Worm (Caenorhabditis elegans) whole organism, L4 larva: ENCODE data around the gene cee-1.

Experiments
- D1046.2 ChIP-seq: fragments of 200-800 bp; sonication (Bioruptor generic); IDR thresholded peaks from 2 replicates; pipeline ENCODE4 v1.3.6; 2022; ENCODE audit warnings: missing genetic modification characterization, missing compliant biosample characterization
- F10B5.3 ChIP-seq: sonication (generic microtip); optimal IDR thresholded peaks from 2 replicates; lab custom pipeline; 2016; ENCODE audit warnings: mild to moderate bottlenecking, missing genetic modification characterization, missing compliant biosample characterization
- F37D6.2 ChIP-seq: sonication (generic microtip); optimal IDR thresholded peaks from 2 replicates; lab custom pipeline; 2016; ENCODE audit warnings: mild to moderate bottlenecking, missing genetic modification characterization, missing compliant biosample characterization
- T26A8.4 ChIP-seq: fragments of 200-800 bp; sonication (Bioruptor generic); IDR thresholded peaks from 2 replicates; pipeline ENCODE4 v1.3.6; 2022; ENCODE audit warnings: missing genetic modification characterization, missing compliant biosample characterization
- Y105C5A.15 ChIP-seq: fragments of 200-800 bp; sonication (Bioruptor generic); IDR thresholded peaks from 2 replicates; pipeline ENCODE4 v1.3.6; 2022; ENCODE audit warnings: missing genetic modification characterization, missing compliant biosample characterization
- Y48G9A.11 ChIP-seq: fragments of 200-800 bp; sonication (Bioruptor generic); IDR thresholded peaks from 2 replicates; pipeline ENCODE4 v1.3.6; 2022; ENCODE audit warnings: missing genetic modification reagents, missing genetic modification characterization, missing compliant biosample characterization
- ZK546.5 ChIP-seq, 2 experiments: sonication (generic microtip); optimal IDR thresholded peaks; 2 replicates each; lab custom pipeline; 2017; ENCODE audit warnings: missing biosample characterization in 2 of 2, missing genetic modification characterization in 2 of 2
- aly-2 ChIP-seq: sonication (generic microtip); optimal IDR thresholded peaks from 2 replicates; lab custom pipeline; 2018; ENCODE audit warnings: missing biosample characterization, missing genetic modification characterization
- attf-4 ChIP-seq: sonication (generic microtip); optimal IDR thresholded peaks from 3 replicates; lab custom pipeline; 2017; ENCODE audit warnings: missing biosample characterization, missing genetic modification characterization
- ceh-28 ChIP-seq: fragments of 150-350 bp; optimal IDR thresholded peaks from 2 replicates; lab custom pipeline; 2014; ENCODE audit warnings: missing biosample characterization, missing genetic modification reagents, missing genetic modification characterization
- ceh-62 ChIP-seq: sonication (generic microtip); optimal IDR thresholded peaks from 2 replicates; lab custom pipeline; 2017; ENCODE audit warnings: missing biosample characterization, missing genetic modification characterization
- ces-1 ChIP-seq: fragments of 150-350 bp; sonication (generic microtip); optimal IDR thresholded peaks from 4 replicates; lab custom pipeline; 2014; ENCODE audit warnings: missing biosample characterization, missing genetic modification reagents, missing genetic modification characterization
- cey-2 ChIP-seq: sonication (generic microtip); optimal IDR thresholded peaks from 3 replicates; lab custom pipeline; 2017; ENCODE audit warnings: missing genetic modification characterization, mild to moderate bottlenecking, missing compliant biosample characterization, antibody characterized with exemption, borderline replicate concordance; ENCODE audit not compliant: insufficient read depth
- ctbp-1 ChIP-seq: fragments of 200-800 bp; sonication (Bioruptor generic); IDR thresholded peaks from 2 replicates; pipeline ENCODE4 v1.3.6; 2022; ENCODE audit warnings: missing genetic modification reagents, missing genetic modification characterization, missing compliant biosample characterization
- daf-12 ChIP-seq: fragments of 150-350 bp; optimal IDR thresholded peaks from 2 replicates; lab custom pipeline; 2014; ENCODE audit warnings: missing biosample characterization, missing genetic modification reagents, missing genetic modification characterization
- daf-8 ChIP-seq: fragments of 200-800 bp; sonication (Bioruptor generic); IDR thresholded peaks from 2 replicates; pipeline ENCODE4 v1.3.6; 2022; ENCODE audit warnings: missing genetic modification characterization, missing compliant biosample characterization
- dmd-9 ChIP-seq: fragments of 200-800 bp; sonication (Bioruptor generic); IDR thresholded peaks from 2 replicates; pipeline ENCODE4 v1.3.6; 2022; ENCODE audit warnings: missing genetic modification reagents, missing genetic modification characterization, missing compliant biosample characterization
- duxl-1 ChIP-seq: sonication (generic microtip); optimal IDR thresholded peaks from 2 replicates; lab custom pipeline; 2016; ENCODE audit warnings: mild to moderate bottlenecking, missing genetic modification characterization, moderate library complexity, missing compliant biosample characterization; ENCODE audit not compliant: poor library complexity
- egl-27 ChIP-seq: sonication (generic microtip); optimal IDR thresholded peaks from 3 replicates; lab custom pipeline; 2017; ENCODE audit warnings: missing biosample characterization, missing genetic modification reagents, missing genetic modification characterization
- hmg-1.1 ChIP-seq: fragments of 200-800 bp; sonication (Bioruptor generic); IDR thresholded peaks from 2 replicates; pipeline ENCODE4 v1.3.6; 2022; ENCODE audit warnings: missing genetic modification reagents, missing genetic modification characterization, missing compliant biosample characterization
- lim-7 ChIP-seq: fragments of 200-800 bp; sonication (Bioruptor generic); IDR thresholded peaks from 2 replicates; pipeline ENCODE4 v1.3.6; 2022; ENCODE audit warnings: missing genetic modification characterization, missing compliant biosample characterization
- lin-13 ChIP-seq: fragments of 150-350 bp; optimal IDR thresholded peaks from 2 replicates; lab custom pipeline; 2014; ENCODE audit warnings: missing biosample characterization, missing genetic modification reagents, missing genetic modification characterization
- lin-15B ChIP-seq: fragments of 150-350 bp; sonication (generic microtip); optimal IDR thresholded peaks from 3 replicates; lab custom pipeline; 2014; ENCODE audit warnings: missing biosample characterization, missing genetic modification characterization
- lin-29 ChIP-seq: fragments of 200-800 bp; sonication (Bioruptor generic); IDR thresholded peaks from 2 replicates; pipeline ENCODE4 v1.3.6; 2022; ENCODE audit warnings: missing genetic modification reagents, missing genetic modification characterization, missing compliant biosample characterization
- lin-39 ChIP-seq: fragments of 150-350 bp; optimal IDR thresholded peaks from 2 replicates; lab custom pipeline; 2014; ENCODE audit warnings: missing biosample characterization, missing genetic modification reagents, missing genetic modification characterization
- lir-3 ChIP-seq: sonication (generic microtip); optimal IDR thresholded peaks from 2 replicates; lab custom pipeline; 2016; ENCODE audit warnings: mild to moderate bottlenecking, missing genetic modification characterization, missing compliant biosample characterization
- lsy-2 ChIP-seq, 2 experiments: fragments of 150-350 bp in 1 of 2; sonication (generic microtip) in 1 of 2; optimal IDR thresholded peaks; 2 replicates each; lab custom pipeline; 2014 to 2017; ENCODE audit warnings: missing biosample characterization in 2 of 2, missing genetic modification characterization in 2 of 2
- madf-9 ChIP-seq: fragments of 200-800 bp; sonication (Bioruptor generic); conservative IDR thresholded peaks from 2 replicates; pipeline ENCODE4 v1.3.6; 2022; ENCODE audit warnings: missing genetic modification reagents, missing genetic modification characterization, missing compliant biosample characterization
- mdl-1 ChIP-seq, 2 experiments: fragments of 150-350 bp in 1 of 2; sonication (generic microtip) in 1 of 2; optimal IDR thresholded peaks; 2 replicates each; lab custom pipeline; 2014 to 2017; ENCODE audit warnings: missing biosample characterization in 2 of 2, missing genetic modification characterization in 2 of 2
- mdt-29 ChIP-seq: fragments of 200-800 bp; sonication (Bioruptor generic); IDR thresholded peaks from 2 replicates; pipeline ENCODE4 v1.3.6; 2022; ENCODE audit warnings: missing genetic modification reagents, missing genetic modification characterization, missing compliant biosample characterization
- mxl-2 ChIP-seq: fragments of 200-800 bp; sonication (Bioruptor generic); conservative IDR thresholded peaks from 2 replicates; pipeline ENCODE4 v1.3.6; 2022; ENCODE audit warnings: missing genetic modification reagents, missing genetic modification characterization, missing compliant biosample characterization
- nhr-25 ChIP-seq: sonication (generic microtip); optimal IDR thresholded peaks from 2 replicates; lab custom pipeline; 2017; ENCODE audit warnings: missing genetic modification characterization, mild to moderate bottlenecking, missing compliant biosample characterization, antibody characterized with exemption, moderate library complexity, borderline replicate concordance; ENCODE audit not compliant: insufficient read depth
- nhr-42 ChIP-seq: fragments of 200-800 bp; sonication (Bioruptor generic); IDR thresholded peaks from 2 replicates; pipeline ENCODE4 v1.3.6; 2022; ENCODE audit warnings: missing genetic modification characterization, missing compliant biosample characterization
- nhr-76 ChIP-seq: fragments of 150-350 bp; optimal IDR thresholded peaks from 2 replicates; lab custom pipeline; 2014; ENCODE audit warnings: missing biosample characterization, missing genetic modification characterization
- pha-4 ChIP-seq, 2 experiments: fragments of 150-350 bp in 1 of 2; fragments of 200-800 bp in 1 of 2; sonication (Bioruptor generic) in 1 of 2; IDR thresholded peaks in 1 of 2; optimal IDR thresholded peaks in 1 of 2; 2 replicates each; pipeline versions ENCODE4 v1.3.6 to Lab custom; 2014 to 2022; ENCODE audit warnings: missing genetic modification characterization in 2 of 2, missing genetic modification reagents in 2 of 2, missing biosample characterization in 1 of 2, missing compliant biosample characterization in 1 of 2
- pqm-1 ChIP-seq: sonication (generic microtip); optimal IDR thresholded peaks from 2 replicates; lab custom pipeline; 2017; ENCODE audit warnings: missing biosample characterization, missing genetic modification characterization
- rbr-2 ChIP-seq: sonication (generic microtip); optimal IDR thresholded peaks from 2 replicates; lab custom pipeline; 2016; ENCODE audit warnings: missing genotype, missing genetic modification characterization, missing compliant biosample characterization
- saeg-2 ChIP-seq: fragments of 200-800 bp; sonication (Bioruptor generic); IDR thresholded peaks from 2 replicates; pipeline ENCODE4 v1.3.6; 2022; ENCODE audit warnings: missing genetic modification reagents, missing genetic modification characterization, missing compliant biosample characterization
- set-16 ChIP-seq: fragments of 200-800 bp; sonication (Bioruptor generic); IDR thresholded peaks from 2 replicates; pipeline ENCODE4 v1.3.6; 2022; ENCODE audit warnings: missing genetic modification reagents, missing genetic modification characterization, missing compliant biosample characterization
- skn-1 ChIP-seq: fragments of 150-350 bp; optimal IDR thresholded peaks from 2 replicates; lab custom pipeline; 2014; ENCODE audit warnings: missing biosample characterization, missing genetic modification characterization
- snpc-4 ChIP-seq: fragments of 150-350 bp; optimal IDR thresholded peaks from 2 replicates; lab custom pipeline; 2014; ENCODE audit warnings: missing biosample characterization, missing genetic modification characterization
- spr-1 ChIP-seq: sonication (generic microtip); optimal IDR thresholded peaks from 2 replicates; lab custom pipeline; 2016; ENCODE audit warnings: mild to moderate bottlenecking, missing genetic modification characterization, missing compliant biosample characterization
- spr-3 ChIP-seq: fragments of 200-800 bp; sonication (Bioruptor generic); optimal IDR thresholded peaks from 2 replicates; lab custom pipeline; 2018; ENCODE audit warnings: mild to moderate bottlenecking, missing genetic modification characterization, missing compliant biosample characterization
- tag-97 ChIP-seq: fragments of 200-800 bp; sonication (Bioruptor generic); IDR thresholded peaks from 2 replicates; pipeline ENCODE4 v1.3.6; 2022; ENCODE audit warnings: missing genetic modification characterization, missing compliant biosample characterization
- unc-130 ChIP-seq: sonication (generic microtip); optimal IDR thresholded peaks from 2 replicates; lab custom pipeline; 2016; ENCODE audit warnings: missing genetic modification reagents, missing genetic modification characterization, missing compliant biosample characterization
- unc-39 ChIP-seq: sonication (generic microtip); optimal IDR thresholded peaks from 2 replicates; lab custom pipeline; 2017; ENCODE audit warnings: missing biosample characterization, missing genetic modification characterization
- zfp-2 ChIP-seq: sonication (generic microtip); optimal IDR thresholded peaks from 2 replicates; lab custom pipeline; 2016; ENCODE audit warnings: mild to moderate bottlenecking, missing genetic modification characterization, missing compliant biosample characterization
- zfp-3 ChIP-seq: fragments of 200-800 bp; sonication (Bioruptor generic); conservative IDR thresholded peaks from 2 replicates; pipeline ENCODE4 v1.3.6; 2022; ENCODE audit warnings: missing genetic modification reagents, missing genetic modification characterization, missing compliant biosample characterization
- zip-11 ChIP-seq: fragments of 200-800 bp; sonication (Bioruptor generic); IDR thresholded peaks from 2 replicates; pipeline ENCODE4 v1.3.6; 2022; ENCODE audit warnings: missing genetic modification characterization, missing compliant biosample characterization
- ztf-11 ChIP-seq: fragments of 150-350 bp; optimal IDR thresholded peaks from 2 replicates; lab custom pipeline; 2014; ENCODE audit warnings: missing biosample characterization, missing genetic modification characterization
- ztf-7 ChIP-seq: fragments of 150-350 bp; optimal IDR thresholded peaks from 2 replicates; lab custom pipeline; 2014; ENCODE audit warnings: missing biosample characterization, missing genetic modification characterization

cee-1 gene

DNA sequence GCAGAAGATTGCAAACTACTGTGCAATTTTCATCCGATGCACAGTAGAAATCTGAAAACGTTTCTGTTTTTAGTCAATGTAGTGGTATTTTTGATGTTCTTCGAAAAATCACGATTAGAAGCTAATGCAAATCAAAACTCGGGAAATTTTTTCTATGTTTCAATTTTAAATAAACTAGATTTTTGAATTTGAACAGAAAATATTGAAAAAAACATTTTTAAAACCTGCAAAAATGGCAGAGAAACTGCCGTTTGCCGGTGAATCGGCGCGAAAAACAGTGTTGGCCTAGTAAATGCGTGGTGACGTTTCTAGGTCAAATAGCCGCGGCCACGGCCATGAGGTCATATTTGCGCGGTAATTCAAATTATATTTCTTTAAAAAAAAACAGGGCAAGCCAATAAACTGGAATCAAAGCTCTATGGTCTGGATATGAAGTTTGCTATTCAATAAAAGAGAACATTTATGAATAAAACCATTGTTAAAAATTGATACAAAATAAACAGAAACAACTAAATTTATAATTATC lies 17.7 kb downstream of the cee-1 start, which contains the start of gene set-2 (continued):
- no peak for TF ChIP-seq ctbp-1 (GFP tag; lab: Robert Waterston, UW)
- 0 out of 2 replicates have a peak, but pooled peaks have one; percentile 17 for TF ChIP-seq zfp-3 (GFP tag; lab: Robert Waterston, UW)
- TF ChIP-seq egl-27 (tag; lab: Kevin White, UChicago): no peak
- no peak for TF ChIP-seq hmg-1.1 (GFP tag; lab: Robert Waterston, UW)
- TF ChIP-seq daf-8 (GFP tag; lab: Robert Waterston, UW): no peak
- no peak for TF ChIP-seq nhr-25 (tag; lab: Kevin White, UChicago)
- no peak for TF ChIP-seq ztf-11 (tag; lab: Kevin White, UChicago)
- no peak for TF ChIP-seq pqm-1
- TF ChIP-seq zfp-2 (tag; lab: Kevin White, UChicago): no peak
- peak; percentile 90 for TF ChIP-seq dmd-9 (GFP tag; lab: Robert Waterston, UW)
- no peak for TF ChIP-seq attf-4
- no peak for TF ChIP-seq ZK546.5 (tag; optimal IDR thresholded peaks at IDR 0.05; lab: Kevin White, UChicago)
- no peak for TF ChIP-seq ztf-7 (tag; lab: Kevin White, UChicago)
- no peak for TF ChIP-seq F10B5.3
- TF ChIP-seq spr-1 (tag; lab: Kevin White, UChicago): no peak
- TF ChIP-seq ces-1 (GFP tag; lab: Kevin White, UChicago): no peak
- TF ChIP-seq pha-4 (GFP tag; IDR thresholded peaks at IDR 0.05; lab: Robert Waterston, UW): no peak
- no peak for TF ChIP-seq pha-4 (tag; optimal IDR thresholded peaks at IDR 0.05; lab: Kevin White, UChicago)
- TF ChIP-seq saeg-2 (GFP tag; lab: Robert Waterston, UW): no peak
- TF ChIP-seq nhr-76 (tag; lab: Kevin White, UChicago): no peak
- no peak for TF ChIP-seq F37D6.2 (tag; lab: Kevin White, UChicago)
- TF ChIP-seq madf-9 (GFP tag; lab: Robert Waterston, UW): 0 out of 2 replicates have a peak, but pooled peaks have one; percentile 20
- peak in 1 of 2 experiments; percentile 66 for TF ChIP-seq lsy-2 (tag; optimal IDR thresholded peaks at IDR 0.05; lab: Kevin White, UChicago)
- TF ChIP-seq T26A8.4 (GFP tag; lab: Robert Waterston, UW): no peak
- no peak for TF ChIP-seq lim-7
- peak; percentile 61; the same call in 1 of the 2 replicates for TF ChIP-seq D1046.2 (GFP tag; lab: Robert Waterston, UW)
- TF ChIP-seq lin-15B (tag; lab: Kevin White, UChicago): no peak
- no peak for TF ChIP-seq cey-2 (tag; lab: Kevin White, UChicago)
- no peak for TF ChIP-seq lir-3 (tag; lab: Kevin White, UChicago)
- no peak for TF ChIP-seq aly-2
- no peak for TF ChIP-seq set-16 (GFP tag; lab: Robert Waterston, UW)
- no peak for TF ChIP-seq mdl-1 (tag; optimal IDR thresholded peaks at IDR 0.05; lab: Kevin White, UChicago)
- no peak for TF ChIP-seq zip-11 (GFP tag; lab: Robert Waterston, UW)
- no peak for TF ChIP-seq Y105C5A.15 (GFP tag; lab: Robert Waterston, UW)
- TF ChIP-seq rbr-2 (tag; lab: Kevin White, UChicago): peak; percentile 23
- TF ChIP-seq mdt-29 (GFP tag; lab: Robert Waterston, UW): no peak
- no peak for TF ChIP-seq lin-29 (GFP tag; lab: Robert Waterston, UW)
- no peak for TF ChIP-seq spr-3 (GFP tag; lab: Kevin White, UChicago)
- TF ChIP-seq Y48G9A.11 (GFP tag; lab: Robert Waterston, UW): peak; percentile 68
- no peak for TF ChIP-seq ceh-62 (tag; lab: Kevin White, UChicago)
- TF ChIP-seq unc-130 (GFP tag; lab: Kevin White, UChicago): peak; percentile 98
- peak; percentile 64 for TF ChIP-seq duxl-1 (tag; lab: Kevin White, UChicago)
- TF ChIP-seq lin-39 (tag; lab: Kevin White, UChicago): no peak
- no peak for TF ChIP-seq nhr-42
- TF ChIP-seq lin-13: peak; percentile 42
- TF ChIP-seq unc-39 (tag; lab: Kevin White, UChicago): no peak
- TF ChIP-seq skn-1 (tag; lab: Kevin White, UChicago): no peak
- TF ChIP-seq mxl-2 (GFP tag; lab: Robert Waterston, UW): no peak
- TF ChIP-seq snpc-4 (tag; lab: Kevin White, UChicago): no peak
- TF ChIP-seq daf-12 (tag; lab: Kevin White, UChicago): no peak
- TF ChIP-seq tag-97 (GFP tag; lab: Robert Waterston, UW): no peak
- no peak for TF ChIP-seq ceh-28
